Worm (Caenorhabditis elegans) whole organism, L3 larva: ENCODE data around the gene F56D5.6.

Source experiments
- R02D3.7 ChIP-seq: fragments of 150-350 bp; optimal IDR thresholded peaks from 2 replicates; lab custom pipeline; 2014; ENCODE audit warnings: missing biosample characterization, missing genetic modification characterization
- ZK546.5 ChIP-seq: sonication (generic microtip); optimal IDR thresholded peaks from 2 replicates; lab custom pipeline; 2017; ENCODE audit warnings: missing biosample characterization, missing genetic modification characterization
- aly-2 ChIP-seq: fragments of 150-350 bp; optimal IDR thresholded peaks from 2 replicates; lab custom pipeline; 2014; ENCODE audit warnings: missing biosample characterization, missing genetic modification characterization
- ceh-16 ChIP-seq: sonication (generic microtip); optimal IDR thresholded peaks from 2 replicates; lab custom pipeline; 2017; ENCODE audit warnings: missing biosample characterization, missing genetic modification characterization
- ceh-28 ChIP-seq: fragments of 150-350 bp; optimal IDR thresholded peaks from 2 replicates; lab custom pipeline; 2014; ENCODE audit warnings: missing biosample characterization, missing genetic modification reagents, missing genetic modification characterization
- ceh-82 ChIP-seq: fragments of 150-350 bp; optimal IDR thresholded peaks from 2 replicates; lab custom pipeline; 2014; ENCODE audit warnings: missing biosample characterization, missing genetic modification characterization
- ceh-9 ChIP-seq: sonication (generic microtip); optimal IDR thresholded peaks from 2 replicates; lab custom pipeline; 2018; ENCODE audit warnings: missing biosample characterization, missing genetic modification characterization
- daf-12 ChIP-seq: fragments of 150-350 bp; optimal IDR thresholded peaks from 2 replicates; lab custom pipeline; 2014; ENCODE audit warnings: missing biosample characterization, missing genetic modification reagents, missing genetic modification characterization
- egl-27 ChIP-seq: sonication (generic microtip); optimal IDR thresholded peaks from 4 replicates; lab custom pipeline; 2017; ENCODE audit warnings: missing biosample characterization, missing genetic modification reagents, missing genetic modification characterization
- elt-2 ChIP-seq: sonication (generic microtip); optimal IDR thresholded peaks from 2 replicates; lab custom pipeline; 2016; ENCODE audit warnings: missing genetic modification reagents, mild to moderate bottlenecking, missing genetic modification characterization, missing compliant biosample characterization
- elt-3 ChIP-seq, 3 experiments: fragments of 150-350 bp in 1 of 3; sonication (generic microtip) in 2 of 3; optimal IDR thresholded peaks; 2 replicates in 2 of 3; 4 replicates in 1 of 3; lab custom pipeline; 2014 to 2017; ENCODE audit warnings: missing biosample characterization in 3 of 3, missing genetic modification characterization in 3 of 3
- fkh-2 ChIP-seq: fragments of 150-350 bp; optimal IDR thresholded peaks from 2 replicates; lab custom pipeline; 2014; ENCODE audit warnings: missing biosample characterization, missing genetic modification reagents, missing genetic modification characterization
- fos-1 ChIP-seq: fragments of 150-350 bp; optimal IDR thresholded peaks from 2 replicates; lab custom pipeline; 2014; ENCODE audit warnings: missing biosample characterization, missing genetic modification characterization
- hmg-11 ChIP-seq: sonication (generic microtip); optimal IDR thresholded peaks from 2 replicates; lab custom pipeline; 2016; ENCODE audit warnings: missing genetic modification characterization, missing compliant biosample characterization
- lin-15B ChIP-seq: fragments of 150-350 bp; optimal IDR thresholded peaks from 2 replicates; lab custom pipeline; 2014; ENCODE audit warnings: missing biosample characterization, missing genetic modification characterization
- lsy-12 ChIP-seq: sonication (generic microtip); optimal IDR thresholded peaks from 2 replicates; lab custom pipeline; 2016; ENCODE audit warnings: mild to moderate bottlenecking, missing genetic modification characterization, missing compliant biosample characterization
- mml-1 ChIP-seq: fragments of 150-350 bp; sonication (generic microtip); optimal IDR thresholded peaks from 3 replicates; lab custom pipeline; 2014; ENCODE audit warnings: missing biosample characterization, missing genetic modification characterization
- nfya-1 ChIP-seq: sonication (generic microtip); optimal IDR thresholded peaks from 2 replicates; lab custom pipeline; 2017; ENCODE audit warnings: missing genetic modification characterization, mild to moderate bottlenecking, missing compliant biosample characterization, antibody characterized with exemption, moderate library complexity; ENCODE audit not compliant: insufficient read depth
- nhr-11 ChIP-seq: fragments of 150-350 bp; optimal IDR thresholded peaks from 2 replicates; lab custom pipeline; 2014; ENCODE audit warnings: missing biosample characterization, missing genetic modification characterization
- nhr-12 ChIP-seq: fragments of 150-350 bp; optimal IDR thresholded peaks from 2 replicates; lab custom pipeline; 2014; ENCODE audit warnings: missing biosample characterization, missing genetic modification characterization
- nhr-237 ChIP-seq: fragments of 150-350 bp; optimal IDR thresholded peaks from 2 replicates; lab custom pipeline; 2014; ENCODE audit warnings: missing biosample characterization, missing genetic modification characterization
- nhr-28 ChIP-seq: fragments of 150-350 bp; optimal IDR thresholded peaks from 2 replicates; lab custom pipeline; 2014; ENCODE audit warnings: missing biosample characterization, missing genetic modification characterization
- nhr-67 ChIP-seq: fragments of 150-350 bp; optimal IDR thresholded peaks from 2 replicates; lab custom pipeline; 2014; ENCODE audit warnings: missing biosample characterization, missing genetic modification characterization
- nhr-76 ChIP-seq: fragments of 150-350 bp; sonication (generic microtip); optimal IDR thresholded peaks from 5 replicates; lab custom pipeline; 2014; ENCODE audit warnings: missing biosample characterization, missing genetic modification characterization
- nhr-77 ChIP-seq: fragments of 150-350 bp; optimal IDR thresholded peaks from 2 replicates; lab custom pipeline; 2014; ENCODE audit warnings: missing biosample characterization, missing genetic modification characterization
- pha-4 ChIP-seq: fragments of 150-350 bp; optimal IDR thresholded peaks from 2 replicates; lab custom pipeline; 2014; ENCODE audit warnings: missing biosample characterization, missing genetic modification reagents, missing genetic modification characterization
- pqm-1 ChIP-seq: fragments of 150-350 bp; optimal IDR thresholded peaks from 2 replicates; lab custom pipeline; 2017; ENCODE audit warnings: missing biosample characterization, missing genetic modification characterization, inconsistent platforms
- sea-2 ChIP-seq: fragments of 150-350 bp; sonication (generic microtip); optimal IDR thresholded peaks from 4 replicates; lab custom pipeline; 2014; ENCODE audit warnings: missing biosample characterization, missing genetic modification reagents, missing genetic modification characterization
- tbx-2 ChIP-seq: sonication (generic microtip); optimal IDR thresholded peaks from 2 replicates; lab custom pipeline; 2016; ENCODE audit warnings: mild to moderate bottlenecking, missing genetic modification characterization, missing compliant biosample characterization
- unc-39 ChIP-seq: sonication (generic microtip); optimal IDR thresholded peaks from 4 replicates; lab custom pipeline; 2017; ENCODE audit warnings: missing biosample characterization, missing genetic modification characterization
- unc-62 ChIP-seq: fragments of 150-350 bp; sonication (generic microtip); optimal IDR thresholded peaks from 4 replicates; lab custom pipeline; 2014; ENCODE audit warnings: missing biosample characterization, missing genetic modification reagents, missing genetic modification characterization
- zag-1 ChIP-seq: fragments of 150-350 bp; optimal IDR thresholded peaks from 2 replicates; lab custom pipeline; 2014; ENCODE audit warnings: missing biosample characterization, missing genetic modification characterization
- ztf-11 ChIP-seq: fragments of 150-350 bp; optimal IDR thresholded peaks from 2 replicates; lab custom pipeline; 2014; ENCODE audit warnings: missing biosample characterization, missing genetic modification characterization
- ztf-4 ChIP-seq: fragments of 150-350 bp; optimal IDR thresholded peaks from 2 replicates; lab custom pipeline; 2014; ENCODE audit warnings: missing biosample characterization, missing genetic modification characterization

F56D5.6 gene

DNA sequence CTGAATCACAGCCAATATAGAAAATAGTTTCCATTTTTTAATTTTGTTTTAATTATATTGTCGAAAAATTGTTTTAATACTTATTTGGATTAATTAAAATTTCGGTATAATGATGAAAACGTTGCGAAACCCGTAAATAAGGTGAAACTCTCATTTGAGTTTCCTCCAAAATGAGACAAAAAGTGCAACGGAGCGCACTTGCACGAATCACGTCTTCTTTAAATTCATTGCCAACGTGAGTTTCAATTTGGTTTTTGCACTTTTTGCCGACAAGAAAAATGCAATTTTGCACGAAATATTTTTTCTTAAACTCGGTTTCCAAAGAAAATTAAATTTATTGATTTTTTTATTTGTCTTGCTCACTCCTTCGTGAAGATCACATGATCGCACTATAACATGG lies 15.7 kb upstream of the F56D5.6 start, which contains the start of gene daf-15 (continued):
- TF ChIP-seq ZK546.5 (no peak), ztf-11 (tag; lab: Kevin White, UChicago) (no peak), elt-3 (tag; optimal IDR thresholded peaks at IDR 0.05; lab: Kevin White, UChicago) (no peak), nfya-1 (tag; lab: Kevin White, UChicago) (no peak), nhr-11 (no peak), ceh-28 (tag; lab: Kevin White, UChicago) (peak; percentile 28), nhr-76 (tag; lab: Kevin White, UChicago) (no peak), nhr-28 (tag; lab: Kevin White, UChicago) (no peak), nhr-12 (no peak), ceh-9 (tag; lab: Kevin White, UChicago) (no peak), aly-2 (tag; lab: Kevin White, UChicago) (no peak), mml-1 (tag; lab: Kevin White, UChicago) (no peak), daf-12 (tag; lab: Kevin White, UChicago) (no peak)

DNA sequence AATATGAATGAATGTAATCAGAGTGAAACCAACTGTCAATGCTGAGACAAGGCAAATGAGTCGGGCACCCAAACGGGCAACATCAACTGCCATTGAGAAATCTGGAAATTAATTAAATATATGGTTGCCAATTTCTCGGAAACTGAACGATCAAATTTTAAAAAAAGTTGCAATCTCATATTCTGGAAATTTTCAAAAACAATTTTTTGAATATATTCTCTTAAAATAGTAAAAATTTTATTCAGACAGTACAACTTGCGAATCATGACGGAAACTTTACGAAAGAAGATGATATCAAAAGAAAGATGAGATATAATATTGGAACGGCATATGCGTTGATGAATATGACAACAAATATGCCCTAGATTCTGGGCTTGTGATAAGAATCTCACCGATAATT lies 5.6 kb upstream of the F56D5.6 start, which contains the start of gene col-121:
TSS of gene col-121 (minus strand) at position 101 of the 400 bp plus-strand sequence.
- TF ChIP-seq elt-3 (tag; optimal IDR thresholded peaks at IDR 0.05; lab: Kevin White, UChicago) = no peak
- no peak for TF ChIP-seq sea-2
- no peak for TF ChIP-seq egl-27 (tag; lab: Kevin White, UChicago)
- no peak for TF ChIP-seq zag-1 (tag; lab: Kevin White, UChicago)
- no peak for TF ChIP-seq unc-62 (GFP tag; lab: Kevin White, UChicago)
- no peak for TF ChIP-seq hmg-11
- TF ChIP-seq ceh-82 = no peak
- no peak for TF ChIP-seq elt-2 (tag; lab: Kevin White, UChicago)
- TF ChIP-seq daf-12 (tag; lab: Kevin White, UChicago) = no peak
- no peak for TF ChIP-seq nhr-77 (tag; lab: Kevin White, UChicago)
- no peak for TF ChIP-seq fkh-2
- no peak for TF ChIP-seq nhr-11

DNA sequence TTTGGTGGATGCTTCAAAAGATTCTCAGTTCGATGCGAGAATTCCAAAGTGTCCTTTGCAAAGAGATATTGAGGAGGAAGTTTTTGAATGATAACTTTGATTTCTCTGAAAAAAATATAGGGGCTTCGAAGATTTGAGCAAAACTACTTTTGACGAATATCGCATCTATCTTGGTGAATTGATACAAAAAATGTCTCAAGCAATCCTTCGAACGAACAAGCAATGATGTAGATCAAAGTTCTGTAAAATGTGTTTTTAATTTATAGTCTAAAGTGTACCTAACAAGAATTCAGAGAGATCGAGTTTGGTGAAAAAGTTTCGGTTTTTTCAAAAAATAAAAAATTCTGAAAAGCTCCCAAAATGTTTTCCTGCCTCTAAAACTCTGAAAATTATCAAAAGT lies 4.4 kb upstream of the F56D5.6 start, which contains the start of gene F56D5.3:
TSS of gene F56D5.3 (plus strand) at position 301 of the 400 bp plus-strand sequence.
- TF ChIP-seq fos-1 (no peak), ztf-4 (tag; lab: Kevin White, UChicago) (no peak), tbx-2 (tag; lab: Kevin White, UChicago) (no peak), nhr-67 (tag; lab: Kevin White, UChicago) (no peak), unc-39 (tag; lab: Kevin White, UChicago) (no peak), nhr-28 (tag; lab: Kevin White, UChicago) (no peak), lsy-12 (tag; lab: Kevin White, UChicago) (no peak), ztf-11 (tag; lab: Kevin White, UChicago) (no peak), ceh-16 (no peak), ceh-9 (tag; lab: Kevin White, UChicago) (no peak), ceh-82 (no peak), sea-2 (no peak), daf-12 (tag; lab: Kevin White, UChicago) (no peak), R02D3.7 (tag; lab: Kevin White, UChicago) (no peak)

DNA sequence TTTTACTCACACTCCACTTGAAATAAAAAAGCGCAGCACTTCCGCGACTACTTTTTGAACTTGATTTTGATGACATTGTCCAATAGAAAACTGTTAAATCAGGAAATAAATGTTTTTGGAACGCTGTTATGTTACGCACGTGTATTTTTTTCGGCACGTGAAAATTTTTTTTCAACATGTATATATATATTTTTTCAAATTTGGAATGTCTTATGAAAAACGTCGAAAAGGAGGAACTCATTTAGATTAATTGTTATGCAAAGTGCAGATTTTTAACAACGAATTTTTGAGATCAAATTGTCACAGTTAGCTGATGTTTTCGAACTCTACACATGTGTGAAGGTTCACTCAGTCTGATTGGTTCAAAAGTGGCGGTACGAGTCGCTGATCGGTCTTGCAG lies 3.2 kb upstream of the F56D5.6 start, which contains the start of gene F56D5.2:
TSS of gene F56D5.2 (minus strand) at position 101 of the 400 bp plus-strand sequence.
- no peak for TF ChIP-seq ztf-4 (tag; lab: Kevin White, UChicago)
- TF ChIP-seq unc-62 (GFP tag; lab: Kevin White, UChicago) = no peak
- TF ChIP-seq ceh-16 = no peak
- no peak for TF ChIP-seq nhr-67 (tag; lab: Kevin White, UChicago)
- no peak for TF ChIP-seq pha-4

DNA sequence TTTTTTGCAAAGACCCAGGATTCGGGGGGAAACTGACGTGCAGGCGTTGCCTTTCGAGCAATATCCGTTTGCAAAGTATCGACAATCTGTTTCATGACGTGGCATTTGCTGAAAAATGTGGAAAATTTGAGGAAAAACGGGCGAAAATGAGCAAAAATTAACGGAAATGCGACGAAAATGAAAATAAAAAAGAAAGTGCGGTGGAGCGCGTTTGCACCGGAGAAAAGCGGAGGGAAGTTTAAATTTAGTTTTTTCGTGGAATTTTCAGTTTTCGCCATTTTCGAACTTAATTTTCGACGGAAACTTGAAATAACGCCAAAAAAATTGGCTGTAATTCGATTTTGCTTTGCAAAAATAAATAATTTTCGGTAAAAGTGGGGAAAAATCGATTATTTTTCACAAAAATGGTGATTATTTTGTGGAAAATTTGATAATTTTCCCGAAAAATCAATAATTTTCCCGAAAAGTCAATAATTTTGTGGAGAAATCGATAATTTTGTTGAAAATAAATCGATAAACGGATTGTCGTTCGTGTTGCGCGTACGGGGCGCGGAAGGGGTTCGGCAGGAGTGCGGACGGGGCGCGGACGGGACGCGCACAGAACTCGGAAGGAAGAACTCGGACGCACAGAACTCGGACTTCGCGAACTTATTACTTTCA lies 2.2 kb downstream of the F56D5.6 start:
- TF ChIP-seq fkh-2 (no peak), unc-39 (tag; lab: Kevin White, UChicago) (no peak), zag-1 (tag; lab: Kevin White, UChicago) (no peak), pqm-1 (tag; lab: Kevin White, UChicago) (no peak), nhr-237 (tag; lab: Kevin White, UChicago) (no peak), lin-15B (tag; lab: Kevin White, UChicago) (peak; percentile 16), ceh-28 (tag; lab: Kevin White, UChicago) (peak; percentile 67), tbx-2 (tag; lab: Kevin White, UChicago) (no peak), nhr-28 (tag; lab: Kevin White, UChicago) (no peak)
- TF ChIP-seq, all 47 proteins: peak for 2
